ENCODE assay signal across 4 worm cellular contexts in the genomic region with DNA sequence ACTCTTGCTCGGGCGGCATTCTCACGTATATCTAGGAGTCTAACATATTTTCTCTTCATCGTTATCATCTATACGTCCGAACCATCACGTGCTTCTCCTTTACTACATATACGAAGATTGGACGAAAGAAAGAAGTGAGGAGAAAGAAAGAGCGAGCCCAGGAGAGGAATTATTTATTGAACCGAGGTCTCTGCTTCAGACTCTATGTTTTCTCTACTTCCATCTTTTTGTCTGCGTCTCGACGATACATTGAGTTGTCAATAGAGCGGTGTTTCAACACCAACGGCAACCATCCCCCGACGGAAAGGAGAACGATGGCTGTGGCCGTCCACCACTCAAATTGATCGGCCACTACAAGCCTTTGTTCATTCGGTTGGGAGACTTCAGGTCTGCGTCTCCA.
TF ChIP-seq lines count a peak whose summit lies in the region.

No protein-coding gene starts in this region.

TF ChIP-seq in whole organism, L2 larva, 48 proteins besides CTCF, POLR2A, EP300 and RAD21 (continues in another document):
- TF ChIP-seq mdl-1 (tag; optimal IDR thresholded peaks at IDR 0.05; lab: Kevin White, UChicago) = peak; percentile 71 to 80
- TF ChIP-seq mbf-1 (tag; optimal IDR thresholded peaks at IDR 0.05; lab: Kevin White, UChicago) = no peak
- TF ChIP-seq alr-1 (tag; optimal IDR thresholded peaks at IDR 0.05; lab: Kevin White, UChicago) = peak; percentile 70
- TF ChIP-seq nhr-129 (tag; optimal IDR thresholded peaks at IDR 0.05; lab: Kevin White, UChicago) = peak; percentile 97
- TF ChIP-seq sma-9 (GFP tag; optimal IDR thresholded peaks at IDR 0.05; lab: Kevin White, UChicago) = peak; percentile 88
- TF ChIP-seq sma-9 (tag; optimal IDR thresholded peaks at IDR 0.05; lab: Kevin White, UChicago) = no peak
- no peak for TF ChIP-seq nhr-77 (tag; optimal IDR thresholded peaks at IDR 0.05; lab: Kevin White, UChicago)
- TF ChIP-seq sma-3 (GFP tag; optimal IDR thresholded peaks at IDR 0.05; lab: Kevin White, UChicago) = peak; percentile 58
- TF ChIP-seq unc-39 (tag; optimal IDR thresholded peaks at IDR 0.05; lab: Kevin White, UChicago) = no peak
- TF ChIP-seq mab-5 (tag; optimal IDR thresholded peaks at IDR 0.05; lab: Kevin White, UChicago) = peak; percentile 70
- no peak for TF ChIP-seq elt-3 (tag; optimal IDR thresholded peaks at IDR 0.05; lab: Kevin White, UChicago)
- peak; percentile 72 for TF ChIP-seq zag-1 (tag; optimal IDR thresholded peaks at IDR 0.05; lab: Kevin White, UChicago)
- TF ChIP-seq ztf-4 (tag; optimal IDR thresholded peaks at IDR 0.05; lab: Kevin White, UChicago) = peak; percentile 88
- TF ChIP-seq elt-1 (tag; optimal IDR thresholded peaks at IDR 0.05; lab: Kevin White, UChicago) = no peak
- no peak for TF ChIP-seq nhr-23 (tag; optimal IDR thresholded peaks at IDR 0.05; lab: Kevin White, UChicago)
- TF ChIP-seq crh-2 (tag; optimal IDR thresholded peaks at IDR 0.05; lab: Kevin White, UChicago) = peak; percentile 87
- TF ChIP-seq F13H6.1 (tag; optimal IDR thresholded peaks at IDR 0.05; lab: Kevin White, UChicago) = peak; percentile 93
- no peak for TF ChIP-seq unc-62 (GFP tag; optimal IDR thresholded peaks at IDR 0.05; lab: Kevin White, UChicago)
- TF ChIP-seq nhr-237 (tag; optimal IDR thresholded peaks at IDR 0.05; lab: Kevin White, UChicago) = no peak
- peak; percentile 78 for TF ChIP-seq lin-11 (tag; optimal IDR thresholded peaks at IDR 0.05; lab: Kevin White, UChicago)
- peak; percentile 74 for TF ChIP-seq nhr-25 (tag; optimal IDR thresholded peaks at IDR 0.05; lab: Kevin White, UChicago)
- TF ChIP-seq nhr-6 (tag; optimal IDR thresholded peaks at IDR 0.05; lab: Kevin White, UChicago) = no peak

TF ChIP-seq in whole organism, L4 larva, 104 proteins besides CTCF, POLR2A, EP300 and RAD21 (continues in another document):
- no peak for TF ChIP-seq Y5F2A.4 (GFP tag; optimal IDR thresholded peaks at IDR 0.05; lab: Kevin White, UChicago)
- TF ChIP-seq F26F4.8 (GFP tag; conservative IDR thresholded peaks at IDR 0.05; lab: Robert Waterston, UW) = no peak
- TF ChIP-seq arid-1 (GFP tag; conservative IDR thresholded peaks at IDR 0.05; lab: Robert Waterston, UW) = no peak; the same call in 1 of the 2 replicates
- TF ChIP-seq hlh-30 (tag; optimal IDR thresholded peaks at IDR 0.05; lab: Kevin White, UChicago; ENCODE audit: insufficient read depth) = peak; percentile 86
- peak; percentile 40; the same call in 1 of the 2 replicates for TF ChIP-seq lin-1 (GFP tag; IDR thresholded peaks at IDR 0.05; lab: Robert Waterston, UW)
- no peak for TF ChIP-seq ceh-82 (tag; optimal IDR thresholded peaks at IDR 0.05; lab: Kevin White, UChicago)
- peak; percentile 31 for TF ChIP-seq unc-39 (tag; optimal IDR thresholded peaks at IDR 0.05; lab: Kevin White, UChicago)
- peak; percentile 70 for TF ChIP-seq egl-43 (GFP tag; IDR thresholded peaks at IDR 0.05; lab: Robert Waterston, UW)
- no peak for TF ChIP-seq php-3 (GFP tag; IDR thresholded peaks at IDR 0.05; lab: Robert Waterston, UW)
- TF ChIP-seq dve-1 (tag; optimal IDR thresholded peaks at IDR 0.05; lab: Kevin White, UChicago; ENCODE audit: insufficient read depth) = peak; percentile 95
- peak; percentile 40 to 87 for TF ChIP-seq mdl-1 (tag; optimal IDR thresholded peaks at IDR 0.05; lab: Kevin White, UChicago)
- peak; percentile 94 for TF ChIP-seq nhr-77 (tag; optimal IDR thresholded peaks at IDR 0.05; lab: Kevin White, UChicago)
- no peak for TF ChIP-seq skn-1 (tag; optimal IDR thresholded peaks at IDR 0.05; lab: Kevin White, UChicago)
- TF ChIP-seq ctbp-1 (GFP tag; IDR thresholded peaks at IDR 0.05; lab: Robert Waterston, UW) = peak; percentile 30; the same call in 1 of the 2 replicates
- peak; percentile 73 for TF ChIP-seq mes-2 (tag; optimal IDR thresholded peaks at IDR 0.05; lab: Kevin White, UChicago; ENCODE audit: poor library complexity, severe bottlenecking)
- TF ChIP-seq daf-16 (GFP tag; optimal IDR thresholded peaks at IDR 0.05; lab: Kevin White, UChicago) = peak; percentile 50 to 51
- peak; percentile 90 for TF ChIP-seq daf-16 (tag; optimal IDR thresholded peaks at IDR 0.05; lab: Kevin White, UChicago)
- TF ChIP-seq nhr-25 (tag; optimal IDR thresholded peaks at IDR 0.05; lab: Kevin White, UChicago; ENCODE audit: borderline replicate concordance, insufficient read depth) = peak; percentile 46
- TF ChIP-seq aha-1 (tag; lab: Kevin White, UChicago) = peak; percentile 91
- no peak for TF ChIP-seq daf-19 (GFP tag; conservative IDR thresholded peaks at IDR 0.05; lab: Robert Waterston, UW)
- TF ChIP-seq spr-1 (tag; optimal IDR thresholded peaks at IDR 0.05; lab: Kevin White, UChicago) = peak; percentile 15

TF ChIP-seq in whole organism, late embryonic, 69 proteins besides CTCF, POLR2A, EP300 and RAD21 (continues in another document):
- TF ChIP-seq pros-1 (tag; optimal IDR thresholded peaks at IDR 0.05; lab: Kevin White, UChicago) (no peak), ceh-34 (tag; optimal IDR thresholded peaks at IDR 0.05; lab: Kevin White, UChicago) (peak; percentile 86), odd-2 (tag; optimal IDR thresholded peaks at IDR 0.05; lab: Kevin White, UChicago) (no peak), ztf-16 (tag; optimal IDR thresholded peaks at IDR 0.05; lab: Kevin White, UChicago) (peak; percentile 13), madf-2 (tag; optimal IDR thresholded peaks at IDR 0.05; lab: Kevin White, UChicago) (no peak), T23F11.4 (GFP tag; optimal IDR thresholded peaks at IDR 0.05; lab: Kevin White, UChicago) (peak; percentile 14), elt-2 (tag; optimal IDR thresholded peaks at IDR 0.05; lab: Kevin White, UChicago) (peak; percentile 34), pax-1 (tag; optimal IDR thresholded peaks at IDR 0.05; lab: Kevin White, UChicago) (peak; percentile 57), ceh-18 (tag; optimal IDR thresholded peaks at IDR 0.05; lab: Kevin White, UChicago) (peak; percentile 85), nfya-1 (tag; optimal IDR thresholded peaks at IDR 0.05; lab: Kevin White, UChicago) (peak; percentile 94), sdc-2 (tag; optimal IDR thresholded peaks at IDR 0.05; lab: Kevin White, UChicago) (no peak), syd-9 (tag; optimal IDR thresholded peaks at IDR 0.05; lab: Kevin White, UChicago) (peak; percentile 38), unc-55 (GFP tag; optimal IDR thresholded peaks at IDR 0.05; lab: Kevin White, UChicago) (peak; percentile 86), pha-2 (tag; optimal IDR thresholded peaks at IDR 0.05; lab: Kevin White, UChicago) (peak; percentile 38), unc-86 (tag; optimal IDR thresholded peaks at IDR 0.05; lab: Kevin White, UChicago) (peak; percentile 54), ceh-19 (GFP tag; optimal IDR thresholded peaks at IDR 0.05; lab: Kevin White, UChicago) (peak; percentile 31), ceh-6 (GFP tag; optimal IDR thresholded peaks at IDR 0.05; lab: Kevin White, UChicago) (peak; percentile 27), C08G9.2 (tag; optimal IDR thresholded peaks at IDR 0.05; lab: Kevin White, UChicago) (peak; percentile 18), hlh-8 (tag; optimal IDR thresholded peaks at IDR 0.05; lab: Kevin White, UChicago) (peak; percentile 47), unc-42 (tag; optimal IDR thresholded peaks at IDR 0.05; lab: Kevin White, UChicago) (peak; percentile 40), sox-2 (GFP tag; IDR thresholded peaks at IDR 0.05; lab: Robert Waterston, UW) (peak; percentile 36), ceh-14 (tag; optimal IDR thresholded peaks at IDR 0.05; lab: Kevin White, UChicago) (peak; percentile 90), mec-3 (tag; optimal IDR thresholded peaks at IDR 0.05; lab: Kevin White, UChicago; ENCODE audit: borderline replicate concordance) (no peak), tbx-7 (tag; optimal IDR thresholded peaks at IDR 0.05; lab: Kevin White, UChicago) (no peak), K02D7.2 (tag; optimal IDR thresholded peaks at IDR 0.05; lab: Kevin White, UChicago) (no peak)

TF ChIP-seq in whole organism, mixed stage, embryonic, 35 proteins besides CTCF, POLR2A, EP300 and RAD21:
- peak; percentile 43 for TF ChIP-seq drap-1 (GFP tag; optimal IDR thresholded peaks at IDR 0.05; lab: Kevin White, UChicago)
- TF ChIP-seq flh-1 (GFP tag; optimal IDR thresholded peaks at IDR 0.05; lab: Kevin White, UChicago) = no peak
- peak; percentile 78 for TF ChIP-seq lin-13 (tag; optimal IDR thresholded peaks at IDR 0.05; lab: Kevin White, UChicago)
- peak; percentile 97 for TF ChIP-seq pha-4 (tag; optimal IDR thresholded peaks at IDR 0.05; lab: Kevin White, UChicago)
- TF ChIP-seq ces-1 (GFP tag; optimal IDR thresholded peaks at IDR 0.05; lab: Kevin White, UChicago) = peak; percentile 59
- TF ChIP-seq tbx-8 (GFP tag; optimal IDR thresholded peaks at IDR 0.05; lab: Kevin White, UChicago) = no peak
- peak; percentile 93 for TF ChIP-seq nhr-2 (tag; optimal IDR thresholded peaks at IDR 0.05; lab: Kevin White, UChicago)
- TF ChIP-seq nhr-76 (tag; optimal IDR thresholded peaks at IDR 0.05; lab: Kevin White, UChicago) = no peak
- TF ChIP-seq cnd-1 (tag; optimal IDR thresholded peaks at IDR 0.05; lab: Kevin White, UChicago) = peak; percentile 9
- TF ChIP-seq sem-2 (GFP tag; optimal IDR thresholded peaks at IDR 0.05; lab: Kevin White, UChicago) = no peak
- TF ChIP-seq snpc-4 (tag; optimal IDR thresholded peaks at IDR 0.05; lab: Kevin White, UChicago) = no peak
- TF ChIP-seq nhr-28 (tag; optimal IDR thresholded peaks at IDR 0.05; lab: Kevin White, UChicago) = no peak
- TF ChIP-seq lsy-2 (tag; optimal IDR thresholded peaks at IDR 0.05; lab: Kevin White, UChicago) = peak; percentile 75
- no peak for TF ChIP-seq unc-39 (tag; optimal IDR thresholded peaks at IDR 0.05; lab: Kevin White, UChicago)
- peak; percentile 85 for TF ChIP-seq mls-2 (tag; optimal IDR thresholded peaks at IDR 0.05; lab: Kevin White, UChicago)
- peak; percentile 91 for TF ChIP-seq unc-120 (tag; optimal IDR thresholded peaks at IDR 0.05; lab: Kevin White, UChicago; ENCODE audit: poor library complexity, severe bottlenecking)
- TF ChIP-seq unc-62 (GFP tag; optimal IDR thresholded peaks at IDR 0.05; lab: Kevin White, UChicago) = peak; percentile 94
- TF ChIP-seq ztf-11 (tag; optimal IDR thresholded peaks at IDR 0.05; lab: Kevin White, UChicago) = no peak
- TF ChIP-seq bed-3 (GFP tag; optimal IDR thresholded peaks at IDR 0.05; lab: Kevin White, UChicago) = no peak
- TF ChIP-seq mep-1 (tag; optimal IDR thresholded peaks at IDR 0.05; lab: Kevin White, UChicago) = peak; percentile 81
- TF ChIP-seq sptf-1 (tag; optimal IDR thresholded peaks at IDR 0.05; lab: Kevin White, UChicago) = peak; percentile 38
- peak; percentile 36 for TF ChIP-seq ceh-39 (tag; optimal IDR thresholded peaks at IDR 0.05; lab: Kevin White, UChicago)
- TF ChIP-seq nhr-237 (tag; optimal IDR thresholded peaks at IDR 0.05; lab: Kevin White, UChicago) = peak; percentile 82
- TF ChIP-seq ceh-43 (GFP tag; optimal IDR thresholded peaks at IDR 0.05; lab: Kevin White, UChicago) = peak; percentile 24
- peak; percentile 47 for TF ChIP-seq hlh-1 (tag; optimal IDR thresholded peaks at IDR 0.05; lab: Kevin White, UChicago)
